Worm (Caenorhabditis elegans) whole organism, young adult: Measurements from ENCODE around the gene ccf-1.
A peak's percentile ranks its signal among the peaks of the same experiment; 100 is the strongest.

Source experiments
- C06A6.2 ChIP-seq: fragments of 200-800 bp; sonication (Bioruptor generic); conservative IDR thresholded peaks from 2 replicates; pipeline ENCODE4 v1.3.6; 2022; ENCODE audit warnings: missing genetic modification characterization, missing compliant biosample characterization
- D2030.7 ChIP-seq: fragments of 200-800 bp; sonication (Bioruptor generic); IDR thresholded peaks from 2 replicates; pipeline ENCODE4 v1.3.6; 2022; ENCODE audit warnings: missing genetic modification reagents, missing genetic modification characterization, missing compliant biosample characterization
- F10E7.11 ChIP-seq: sonication (generic microtip); optimal IDR thresholded peaks from 2 replicates; lab custom pipeline; 2017; ENCODE audit warnings: mild to moderate bottlenecking, missing genetic modification characterization, moderate library complexity, missing compliant biosample characterization
- F33H1.4 ChIP-seq: fragments of 200-800 bp; sonication (Bioruptor generic); IDR thresholded peaks from 2 replicates; pipeline ENCODE4 v1.3.6; 2022; ENCODE audit warnings: missing genetic modification reagents, missing genetic modification characterization, missing compliant biosample characterization
- F55B11.4 ChIP-seq: sonication (generic microtip); optimal IDR thresholded peaks from 2 replicates; lab custom pipeline; 2016; ENCODE audit warnings: missing compliant biosample characterization, missing genetic modification characterization, borderline replicate concordance; ENCODE audit not compliant: insufficient read depth
- F57C9.4 ChIP-seq: sonication (generic microtip); optimal IDR thresholded peaks from 2 replicates; lab custom pipeline; 2017; ENCODE audit warnings: mild to moderate bottlenecking, missing genetic modification characterization, missing compliant biosample characterization
- K12H6.12 ChIP-seq: fragments of 200-800 bp; sonication (Bioruptor generic); optimal IDR thresholded peaks from 2 replicates; lab custom pipeline; 2018; ENCODE audit warnings: mild to moderate bottlenecking, missing genetic modification characterization, missing compliant biosample characterization
- T26A5.8 ChIP-seq: sonication (generic microtip); optimal IDR thresholded peaks from 2 replicates; lab custom pipeline; 2016; ENCODE audit warnings: missing genetic modification characterization, missing compliant biosample characterization
- aptf-2 ChIP-seq: fragments of 200-800 bp; sonication (Bioruptor generic); conservative IDR thresholded peaks from 2 replicates; pipeline ENCODE4 v1.3.6; 2022; ENCODE audit warnings: missing genetic modification reagents, missing genetic modification characterization, missing compliant biosample characterization
- atf-7 ChIP-seq: sonication (generic microtip); optimal IDR thresholded peaks from 2 replicates; lab custom pipeline; 2017; ENCODE audit warnings: mild to moderate bottlenecking, missing genetic modification characterization, missing compliant biosample characterization
- attf-3 ChIP-seq: fragments of 200-800 bp; sonication (Bioruptor generic); conservative IDR thresholded peaks from 2 replicates; pipeline ENCODE4 v1.3.6; 2022; ENCODE audit warnings: missing genetic modification reagents, missing genetic modification characterization, missing compliant biosample characterization
- attf-5 ChIP-seq: fragments of 200-800 bp; sonication (Bioruptor generic); optimal IDR thresholded peaks from 2 replicates; lab custom pipeline; 2018; ENCODE audit warnings: mild to moderate bottlenecking, missing genetic modification characterization, missing compliant biosample characterization
- attf-6 ChIP-seq: fragments of 200-800 bp; sonication (Bioruptor generic); IDR thresholded peaks from 2 replicates; pipeline ENCODE4 v1.3.6; 2022; ENCODE audit warnings: missing genetic modification reagents, missing genetic modification characterization, missing compliant biosample characterization
- bed-2 ChIP-seq: fragments of 200-800 bp; sonication (Bioruptor generic); IDR thresholded peaks from 2 replicates; pipeline ENCODE4 v1.3.6; 2022; ENCODE audit warnings: missing genetic modification reagents, missing genetic modification characterization, missing compliant biosample characterization
- cebp-1 ChIP-seq, 2 experiments: fragments of 200-800 bp in 1 of 2; sonication (Bioruptor generic) in 1 of 2; sonication (generic microtip) in 1 of 2; IDR thresholded peaks in 1 of 2; optimal IDR thresholded peaks in 1 of 2; 2 replicates each; pipeline versions ENCODE4 v1.3.6 to Lab custom; 2017 to 2022; ENCODE audit warnings: missing compliant biosample characterization in 2 of 2, missing genetic modification characterization in 2 of 2, mild to moderate bottlenecking in 1 of 2, missing genetic modification reagents in 1 of 2, moderate library complexity in 1 of 2
- ceh-100 ChIP-seq: fragments of 200-800 bp; sonication (Bioruptor generic); IDR thresholded peaks from 2 replicates; pipeline ENCODE4 v1.3.6; 2022; ENCODE audit warnings: missing genetic modification reagents, missing genetic modification characterization, missing compliant biosample characterization
- chd-7 ChIP-seq: sonication (generic microtip); optimal IDR thresholded peaks from 2 replicates; lab custom pipeline; 2016; ENCODE audit warnings: mild to moderate bottlenecking, missing genetic modification characterization, moderate library complexity, missing compliant biosample characterization
- dox-1 ChIP-seq: fragments of 200-800 bp; sonication (Bioruptor generic); IDR thresholded peaks from 2 replicates; pipeline ENCODE4 v1.3.6; 2022; ENCODE audit warnings: missing genetic modification reagents, missing genetic modification characterization, missing compliant biosample characterization
- dpff-1 ChIP-seq: sonication (generic microtip); optimal IDR thresholded peaks from 2 replicates; lab custom pipeline; 2017; ENCODE audit warnings: mild to moderate bottlenecking, missing genetic modification characterization, missing compliant biosample characterization
- efl-1 ChIP-seq: fragments of 150-350 bp; optimal IDR thresholded peaks from 2 replicates; lab custom pipeline; 2014; ENCODE audit warnings: missing biosample characterization, missing genetic modification reagents, missing genetic modification characterization
- ekl-4 ChIP-seq: fragments of 200-800 bp; sonication (Bioruptor generic); IDR thresholded peaks from 2 replicates; pipeline ENCODE4 v1.3.6; 2022; ENCODE audit warnings: missing genetic modification reagents, missing genetic modification characterization, missing compliant biosample characterization
- hmg-1.2 ChIP-seq: fragments of 200-800 bp; sonication (Bioruptor generic); IDR thresholded peaks from 2 replicates; pipeline ENCODE4 v1.3.6; 2022; ENCODE audit warnings: missing genetic modification reagents, missing genetic modification characterization, missing compliant biosample characterization
- lag-1 ChIP-seq: fragments of 200-800 bp; sonication (Bioruptor generic); IDR thresholded peaks from 2 replicates; pipeline ENCODE4 v1.3.6; 2022; ENCODE audit warnings: missing genetic modification reagents, missing genetic modification characterization, missing compliant biosample characterization
- let-526 ChIP-seq: fragments of 200-800 bp; sonication (Bioruptor generic); IDR thresholded peaks from 2 replicates; pipeline ENCODE4 v1.3.6; 2022; ENCODE audit warnings: missing genetic modification reagents, missing genetic modification characterization, missing compliant biosample characterization
- let-607 ChIP-seq, 2 experiments: fragments of 200-800 bp in 1 of 2; sonication (Bioruptor generic) in 1 of 2; sonication (generic microtip) in 1 of 2; optimal IDR thresholded peaks; 2 replicates each; lab custom pipeline; 2016 to 2018; ENCODE audit warnings: mild to moderate bottlenecking in 2 of 2, missing compliant biosample characterization in 2 of 2, missing genetic modification characterization in 2 of 2, moderate library complexity in 2 of 2, missing genotype in 1 of 2
- mel-28 ChIP-seq: sonication (generic microtip); optimal IDR thresholded peaks from 2 replicates; lab custom pipeline; 2016; ENCODE audit warnings: borderline replicate concordance, mild to moderate bottlenecking, missing genetic modification characterization, missing compliant biosample characterization
- nfyb-1 ChIP-seq: fragments of 200-800 bp; sonication (Bioruptor generic); IDR thresholded peaks from 2 replicates; pipeline ENCODE4 v1.3.6; 2022; ENCODE audit warnings: missing genetic modification reagents, missing genetic modification characterization, missing compliant biosample characterization
- nhr-120 ChIP-seq: fragments of 200-800 bp; sonication (Bioruptor generic); IDR thresholded peaks from 2 replicates; pipeline ENCODE4 v1.3.6; 2022; ENCODE audit warnings: missing genetic modification characterization, missing compliant biosample characterization
- nhr-27 ChIP-seq: fragments of 200-800 bp; sonication (Bioruptor generic); optimal IDR thresholded peaks from 2 replicates; lab custom pipeline; 2018; ENCODE audit warnings: mild to moderate bottlenecking, missing genetic modification characterization, moderate library complexity, missing compliant biosample characterization
- pha-4 ChIP-seq: fragments of 150-350 bp; sonication (generic microtip); optimal IDR thresholded peaks from 2 replicates; lab custom pipeline; 2014; ENCODE audit warnings: missing biosample characterization, missing genetic modification reagents, missing genetic modification characterization
- rcor-1 ChIP-seq: fragments of 200-800 bp; sonication (Bioruptor generic); IDR thresholded peaks from 2 replicates; pipeline ENCODE4 v1.3.6; 2022; ENCODE audit warnings: missing genetic modification reagents, missing genetic modification characterization, missing compliant biosample characterization
- rec-8 ChIP-seq, 2 experiments: sonication (generic microtip); optimal IDR thresholded peaks; 2 replicates each; lab custom pipeline; 2016; ENCODE audit warnings: mild to moderate bottlenecking in 2 of 2, missing genetic modification characterization in 2 of 2, missing genetic modification reagents in 2 of 2, missing genotype in 2 of 2, missing biosample characterization in 1 of 2, missing compliant biosample characterization in 1 of 2, moderate library complexity in 1 of 2
- rpc-1 ChIP-seq, 2 experiments: fragments of 150-350 bp in 1 of 2; sonication (generic microtip) in 1 of 2; optimal IDR thresholded peaks; 2 replicates each; lab custom pipeline; 2014 to 2018; ENCODE audit warnings: missing biosample characterization in 1 of 2, missing genetic modification characterization in 1 of 2, missing genetic modification reagents in 1 of 2, missing genotype in 1 of 2
- sdz-38 ChIP-seq: sonication (generic microtip); optimal IDR thresholded peaks from 2 replicates; lab custom pipeline; 2016; ENCODE audit warnings: missing genotype, missing genetic modification characterization, missing compliant biosample characterization
- sea-2 ChIP-seq: fragments of 200-800 bp; sonication (Bioruptor generic); IDR thresholded peaks from 2 replicates; pipeline ENCODE4 v1.3.6; 2022; ENCODE audit warnings: missing genetic modification characterization, missing compliant biosample characterization
- snpc-1.3 ChIP-seq: sonication (generic microtip); optimal IDR thresholded peaks from 2 replicates; lab custom pipeline; 2017; ENCODE audit warnings: missing genetic modification characterization, mild to moderate bottlenecking, missing compliant biosample characterization, antibody characterized with exemption, moderate library complexity, missing genotype, missing genetic modification reagents; ENCODE audit not compliant: insufficient read depth
- snpc-3.4 ChIP-seq: sonication (generic microtip); optimal IDR thresholded peaks from 2 replicates; lab custom pipeline; 2017; ENCODE audit warnings: missing genetic modification characterization, mild to moderate bottlenecking, missing compliant biosample characterization, antibody characterized with exemption, moderate library complexity, missing genotype, missing genetic modification reagents
- sptf-2 ChIP-seq: fragments of 200-800 bp; sonication (Bioruptor generic); optimal IDR thresholded peaks from 2 replicates; lab custom pipeline; 2018; ENCODE audit warnings: mild to moderate bottlenecking, missing genetic modification characterization, missing compliant biosample characterization
- tbp1 ChIP-seq: fragments of 200-800 bp; sonication (Bioruptor generic); optimal IDR thresholded peaks from 2 replicates; lab custom pipeline; 2018; ENCODE audit warnings: mild to moderate bottlenecking, missing genetic modification characterization, missing compliant biosample characterization
- unc-130 ChIP-seq: sonication (generic microtip); optimal IDR thresholded peaks from 2 replicates; lab custom pipeline; 2016; ENCODE audit warnings: missing genetic modification reagents, missing genetic modification characterization, missing compliant biosample characterization
- unc-62 ChIP-seq: fragments of 150-350 bp; optimal IDR thresholded peaks from 2 replicates; lab custom pipeline; 2014; ENCODE audit warnings: missing biosample characterization, missing genetic modification reagents, missing genetic modification characterization
- xnd-1 ChIP-seq: sonication (generic microtip); optimal IDR thresholded peaks from 2 replicates; lab custom pipeline; 2016; ENCODE audit warnings: missing genotype, missing genetic modification reagents, missing genetic modification characterization, missing compliant biosample characterization
- ztf-22 ChIP-seq: fragments of 200-800 bp; sonication (Bioruptor generic); optimal IDR thresholded peaks from 2 replicates; lab custom pipeline; 2018; ENCODE audit warnings: mild to moderate bottlenecking, missing genetic modification characterization, moderate library complexity, missing compliant biosample characterization
- ztf-25 ChIP-seq: fragments of 200-800 bp; sonication (Bioruptor generic); IDR thresholded peaks from 2 replicates; pipeline ENCODE4 v1.3.6; 2022; ENCODE audit warnings: missing genetic modification reagents, missing genetic modification characterization, missing compliant biosample characterization
- ztf-26 ChIP-seq: sonication (generic microtip); optimal IDR thresholded peaks from 2 replicates; lab custom pipeline; 2017; ENCODE audit warnings: missing genetic modification characterization, missing compliant biosample characterization

Gene ccf-1

ce11 chrIII:11946062-11946749, 26.2 kb upstream of the ccf-1 start (continued):
- TF ChIP-seq ztf-25 (GFP tag; lab: Robert Waterston, UW) (no peak; the same call in 1 of the 2 replicates), ekl-4 (GFP tag; lab: Robert Waterston, UW) (peak; percentile 41; the same call in 1 of the 2 replicates), tbp1 (GFP tag; lab: Kevin White, UChicago) (peak; percentile 39), snpc-3.4 (peak; percentile 58), attf-6 (GFP tag; lab: Robert Waterston, UW) (0 out of 2 replicates have a peak, but pooled peaks have one; percentile 34), rcor-1 (GFP tag; lab: Robert Waterston, UW) (peak; percentile 82), D2030.7 (peak; percentile 62; the same call in 1 of the 2 replicates), attf-5 (GFP tag; lab: Kevin White, UChicago) (no peak), F10E7.11 (peak; percentile 60), efl-1 (GFP tag; lab: Kevin White, UChicago) (peak; percentile 12), let-526 (GFP tag; lab: Robert Waterston, UW) (peak; percentile 41; the same call in 1 of the 2 replicates), hmg-1.2 (GFP tag; lab: Robert Waterston, UW) (no peak), mel-28 (tag; lab: Kevin White, UChicago) (no peak), bed-2 (GFP tag; lab: Robert Waterston, UW) (peak; percentile 35; the same call in 1 of the 2 replicates), sdz-38 (no peak), F55B11.4 (tag; lab: Kevin White, UChicago) (no peak), nhr-120 (no peak), cebp-1 (GFP tag; IDR thresholded peaks at IDR 0.05; lab: Robert Waterston, UW) (no peak), cebp-1 (tag; optimal IDR thresholded peaks at IDR 0.05; lab: Kevin White, UChicago) (peak; percentile 55), attf-3 (GFP tag; lab: Robert Waterston, UW) (no peak), ztf-26 (tag; lab: Kevin White, UChicago) (peak; percentile 37), ceh-100 (GFP tag; lab: Robert Waterston, UW) (peak; percentile 57; the same call in 1 of the 2 replicates), sea-2 (GFP tag; lab: Robert Waterston, UW) (no peak), nfyb-1 (GFP tag; lab: Robert Waterston, UW) (peak; percentile 71; the same call in 1 of the 2 replicates), xnd-1 (tag; lab: Kevin White, UChicago) (peak; percentile 37), lag-1 (GFP tag; lab: Robert Waterston, UW) (0 out of 2 replicates have a peak, but pooled peaks have one; percentile 54), dox-1 (peak; percentile 67; the same call in 1 of the 2 replicates), unc-130 (GFP tag; lab: Kevin White, UChicago) (peak; percentile 91), let-607 (tag; optimal IDR thresholded peaks at IDR 0.05; lab: Kevin White, UChicago) (peak in 1 of 2 experiments; percentile 78), rpc-1 (optimal IDR thresholded peaks at IDR 0.05; lab: Kevin White, UChicago) (no peak), rpc-1 (tag; optimal IDR thresholded peaks at IDR 0.05; lab: Kevin White, UChicago) (no peak), sptf-2 (GFP tag; lab: Kevin White, UChicago) (no peak), K12H6.12 (tag; lab: Kevin White, UChicago) (peak; percentile 82), unc-62 (GFP tag; lab: Kevin White, UChicago) (no peak), T26A5.8 (tag; lab: Kevin White, UChicago) (no peak), aptf-2 (GFP tag; lab: Robert Waterston, UW) (0 out of 2 replicates have a peak, but pooled peaks have one; percentile 30), snpc-1.3 (tag; lab: Kevin White, UChicago) (no peak), pha-4 (tag; lab: Kevin White, UChicago) (no peak), dpff-1 (no peak), rec-8 (tag; optimal IDR thresholded peaks at IDR 0.05; lab: Kevin White, UChicago) (peak in 1 of 2 experiments; percentile 71), atf-7 (tag; lab: Kevin White, UChicago) (peak; percentile 43), chd-7 (tag; lab: Kevin White, UChicago) (peak; percentile 46), F57C9.4 (tag; lab: Kevin White, UChicago) (peak; percentile 59), ztf-22 (no peak), nhr-27 (peak; percentile 74), C06A6.2 (GFP tag; lab: Robert Waterston, UW) (0 out of 2 replicates have a peak, but pooled peaks have one; percentile 26), F33H1.4 (GFP tag; lab: Robert Waterston, UW) (peak; percentile 66)
